Worm (Caenorhabditis elegans) whole organism, L4/young adult: ENCODE measurements around the gene sre-42.

Experiments used
- W03F9.2 ChIP-seq: fragments of 150-350 bp; optimal IDR thresholded peaks from 2 replicates; lab custom pipeline; 2014; ENCODE audit warnings: missing biosample characterization, missing genetic modification characterization
- dao-5 ChIP-seq: sonication (generic microtip); optimal IDR thresholded peaks from 2 replicates; lab custom pipeline; 2016; ENCODE audit warnings: missing genotype, missing genetic modification characterization, moderate library complexity, missing compliant biosample characterization
- him-1 ChIP-seq: sonication (generic microtip); optimal IDR thresholded peaks from 2 replicates; lab custom pipeline; 2016; ENCODE audit warnings: missing genotype, missing genetic modification reagents, missing genetic modification characterization, missing compliant biosample characterization

DNA sequence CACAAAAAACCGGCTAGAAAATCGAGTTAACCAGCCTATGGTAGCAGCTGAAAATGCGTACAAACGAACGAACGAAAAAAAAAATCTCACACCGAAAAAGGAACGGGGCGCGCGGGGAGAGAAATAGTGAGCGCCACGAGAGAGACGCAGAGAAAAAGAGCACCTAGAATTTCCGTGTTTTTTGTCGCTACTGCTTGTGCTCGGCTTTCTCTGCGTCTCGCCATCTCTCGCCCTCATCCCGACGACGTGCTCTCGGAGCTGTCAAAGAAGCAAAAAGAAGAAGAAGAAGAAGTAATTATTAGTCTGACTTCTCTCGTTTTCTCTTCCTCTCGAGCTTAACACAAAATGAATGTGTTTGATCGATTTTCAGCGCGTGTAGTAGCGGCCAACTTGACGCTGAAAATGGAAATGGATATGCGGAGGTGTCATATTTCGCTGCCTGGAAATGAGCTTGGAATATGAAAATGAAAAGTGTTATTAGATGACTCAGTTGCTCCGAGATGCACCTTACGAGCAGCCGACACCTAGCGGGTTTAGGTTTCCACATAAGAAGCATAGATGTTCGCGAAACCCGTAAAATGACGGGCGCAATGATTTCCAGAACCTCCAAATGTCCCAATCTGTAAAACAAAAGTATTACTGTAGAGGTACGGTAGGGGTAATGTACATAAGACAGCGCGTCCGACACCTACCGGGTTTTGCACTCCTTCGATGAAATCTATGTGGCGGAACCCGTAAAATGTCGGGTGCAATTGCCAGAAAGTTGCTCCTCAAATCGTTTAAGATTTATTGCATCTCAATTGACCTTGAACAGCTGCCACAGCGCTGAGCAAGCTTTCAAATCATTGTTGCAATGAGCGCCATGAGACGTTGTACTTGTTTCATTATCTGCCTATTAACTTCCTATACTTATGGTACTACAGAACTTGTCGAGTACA, 3.8 kb downstream of the sre-42 start, which contains the start of gene btb-14:
- TF ChIP-seq W03F9.2 (no peak), dao-5 (tag; lab: Kevin White, UChicago) (no peak), him-1 (peak; percentile 11)
